Worm (Caenorhabditis elegans): ENCODE measurements around the gene sdz-21.

sdz-21 gene

ce11 chrIII:5697266-5697665, 40.4 kb upstream of the sdz-21 start, which contains the start of gene B0336.7:
B0336.7 (minus strand) TSS chrIII:5697366.
- TF ChIP-seq nhr-76 (tag; optimal IDR thresholded peaks at IDR 0.05) (no peak), nfya-1 (tag; optimal IDR thresholded peaks at IDR 0.05; ENCODE audit: insufficient read depth) (no peak), daf-12 (tag; optimal IDR thresholded peaks at IDR 0.05) (no peak), mdl-1 (tag; optimal IDR thresholded peaks at IDR 0.05) (no peak), fkh-10 (GFP tag; optimal IDR thresholded peaks at IDR 0.05) (no peak), egl-5 (tag; optimal IDR thresholded peaks at IDR 0.05) (no peak), nhr-237 (tag; optimal IDR thresholded peaks at IDR 0.05) (no peak), aly-2 (tag; optimal IDR thresholded peaks at IDR 0.05) (no peak), zag-1 (tag; optimal IDR thresholded peaks at IDR 0.05) (no peak), nhr-67 (tag; optimal IDR thresholded peaks at IDR 0.05) (no peak), mml-1 (tag; optimal IDR thresholded peaks at IDR 0.05) (no peak), pha-4 (tag; optimal IDR thresholded peaks at IDR 0.05) (no peak), ceh-16 (tag; optimal IDR thresholded peaks at IDR 0.05) (no peak), hmg-11 (tag; optimal IDR thresholded peaks at IDR 0.05) (no peak), ceh-28 (tag; optimal IDR thresholded peaks at IDR 0.05) (no peak), snpc-4 (tag; optimal IDR thresholded peaks at IDR 0.05) (no peak), ztf-11 (tag; optimal IDR thresholded peaks at IDR 0.05) (no peak), R02D3.7 (tag; optimal IDR thresholded peaks at IDR 0.05) (no peak), fkh-2 (tag; optimal IDR thresholded peaks at IDR 0.05) (no peak), ama-1 (optimal IDR thresholded peaks at IDR 0.05) (no peak)

DNA sequence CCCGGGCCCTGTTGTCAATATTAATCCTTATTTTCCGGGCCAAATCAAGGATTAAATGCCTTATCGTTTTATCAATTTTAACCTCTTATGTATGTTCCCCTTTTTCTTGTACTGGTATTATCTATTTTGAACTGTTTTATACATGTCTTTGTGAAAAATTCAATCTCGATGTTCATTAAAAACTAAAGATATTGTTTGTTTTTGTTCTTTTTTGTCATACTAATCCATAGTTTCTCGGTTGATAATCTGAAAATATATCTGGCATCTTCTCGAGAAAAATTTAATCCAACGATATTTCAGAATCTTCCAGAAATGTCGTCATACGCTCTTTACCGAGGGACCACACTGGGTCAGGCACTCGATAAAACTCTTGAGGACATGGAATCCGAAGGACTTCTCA, 36.9 kb upstream of the sdz-21 start, which contains the start of gene B0336.13:
Gene B0336.13, plus strand, starts transcription at position 301 of the 400 bp plus-strand sequence.
- TF ChIP-seq tbx-2 (tag; optimal IDR thresholded peaks at IDR 0.05) = no peak
- no peak for TF ChIP-seq ztf-11 (tag; optimal IDR thresholded peaks at IDR 0.05)
- no peak for TF ChIP-seq nhr-67 (tag; optimal IDR thresholded peaks at IDR 0.05)
- no peak for TF ChIP-seq elt-3 (tag; optimal IDR thresholded peaks at IDR 0.05)
- no peak for TF ChIP-seq egl-27 (tag; optimal IDR thresholded peaks at IDR 0.05)
- no peak for TF ChIP-seq fkh-2 (tag; optimal IDR thresholded peaks at IDR 0.05)
- no peak for TF ChIP-seq nhr-12 (tag; optimal IDR thresholded peaks at IDR 0.05)
- no peak for TF ChIP-seq daf-12 (tag; optimal IDR thresholded peaks at IDR 0.05)
- no peak for TF ChIP-seq aly-2 (tag; optimal IDR thresholded peaks at IDR 0.05)
- TF ChIP-seq ZK546.5 (tag; optimal IDR thresholded peaks at IDR 0.05) = no peak
- TF ChIP-seq nhr-237 (tag; optimal IDR thresholded peaks at IDR 0.05) = no peak
- TF ChIP-seq pha-4 (tag; optimal IDR thresholded peaks at IDR 0.05) = no peak
- TF ChIP-seq eor-1 (tag; optimal IDR thresholded peaks at IDR 0.05) = no peak
- no peak for TF ChIP-seq nfya-1 (tag; optimal IDR thresholded peaks at IDR 0.05; ENCODE audit: insufficient read depth)
- no peak for TF ChIP-seq lin-15B (tag; optimal IDR thresholded peaks at IDR 0.05)
- TF ChIP-seq ama-1 (optimal IDR thresholded peaks at IDR 0.05) = no peak
- no peak for TF ChIP-seq nhr-11 (tag; optimal IDR thresholded peaks at IDR 0.05)
- TF ChIP-seq lin-39 (tag; optimal IDR thresholded peaks at IDR 0.05) = no peak

ce11 chrIII:5692690-5693089, 35.8 kb upstream of the sdz-21 start, which contains the start of the genes abi-1 and arle-14:
abi-1 (minus strand) TSS chrIII:5692740.
arle-14 (plus strand) TSS chrIII:5692906.
- TF ChIP-seq pha-4 (tag; optimal IDR thresholded peaks at IDR 0.05) = peak; percentile 39
- TF ChIP-seq hmg-11 (tag; optimal IDR thresholded peaks at IDR 0.05) = peak; percentile 17
- peak; percentile 35 for TF ChIP-seq nfya-1 (tag; optimal IDR thresholded peaks at IDR 0.05; ENCODE audit: insufficient read depth)
- peak; percentile 15 for TF ChIP-seq R02D3.7 (tag; optimal IDR thresholded peaks at IDR 0.05)
- TF ChIP-seq ama-1 (optimal IDR thresholded peaks at IDR 0.05) = no peak

ce11 chrIII:5691826-5692225, 35.0 kb upstream of the sdz-21 start:
- TF ChIP-seq nhr-11 (tag; optimal IDR thresholded peaks at IDR 0.05) = no peak
- no peak for TF ChIP-seq mdl-1 (tag; optimal IDR thresholded peaks at IDR 0.05)
- no peak for TF ChIP-seq snpc-4 (tag; optimal IDR thresholded peaks at IDR 0.05)
- TF ChIP-seq eor-1 (tag; optimal IDR thresholded peaks at IDR 0.05) = no peak
- TF ChIP-seq ztf-4 (tag; optimal IDR thresholded peaks at IDR 0.05) = no peak
- TF ChIP-seq fkh-2 (tag; optimal IDR thresholded peaks at IDR 0.05) = no peak
- TF ChIP-seq unc-62 (GFP tag; optimal IDR thresholded peaks at IDR 0.05) = no peak
- TF ChIP-seq jun-1 (tag; optimal IDR thresholded peaks at IDR 0.05) = no peak
- no peak for TF ChIP-seq nhr-237 (tag; optimal IDR thresholded peaks at IDR 0.05)
- TF ChIP-seq nhr-76 (tag; optimal IDR thresholded peaks at IDR 0.05) = no peak
- TF ChIP-seq hmg-11 (tag; optimal IDR thresholded peaks at IDR 0.05) = no peak
- TF ChIP-seq lin-39 (tag; optimal IDR thresholded peaks at IDR 0.05) = no peak
- no peak for TF ChIP-seq nhr-12 (tag; optimal IDR thresholded peaks at IDR 0.05)
- TF ChIP-seq aly-2 (tag; optimal IDR thresholded peaks at IDR 0.05) = no peak
- TF ChIP-seq lin-15B (tag; optimal IDR thresholded peaks at IDR 0.05) = no peak
- TF ChIP-seq elt-3 (tag; optimal IDR thresholded peaks at IDR 0.05) = no peak
- TF ChIP-seq nhr-28 (tag; optimal IDR thresholded peaks at IDR 0.05) = no peak
- no peak for TF ChIP-seq pqm-1 (tag; optimal IDR thresholded peaks at IDR 0.05)
